Worm (Caenorhabditis elegans) whole organism, mixed stage, embryonic: ENCODE data around the gene irld-6.
A peak's percentile ranks its signal among the peaks of the same experiment; 100 is the strongest.

Source experiments
- M03D4.4 ChIP-seq: sonication (generic microtip); optimal IDR thresholded peaks from 2 replicates; lab custom pipeline; 2017; ENCODE audit warnings: mild to moderate bottlenecking, missing genetic modification characterization, missing compliant biosample characterization
- bed-3 ChIP-seq: fragments of 200-800 bp; sonication (Bioruptor generic); optimal IDR thresholded peaks from 3 replicates; lab custom pipeline; 2018; ENCODE audit warnings: mild to moderate bottlenecking, missing genetic modification characterization, moderate library complexity, missing compliant biosample characterization
- blmp-1 ChIP-seq: fragments of 150-350 bp; optimal IDR thresholded peaks from 2 replicates; lab custom pipeline; 2014; ENCODE audit warnings: missing biosample characterization, missing genetic modification characterization
- ceh-39 ChIP-seq: fragments of 150-350 bp; optimal IDR thresholded peaks from 2 replicates; lab custom pipeline; 2014; ENCODE audit warnings: missing biosample characterization, missing genetic modification characterization
- ceh-43 ChIP-seq: fragments of 200-800 bp; sonication (Bioruptor generic); optimal IDR thresholded peaks from 2 replicates; lab custom pipeline; 2018; ENCODE audit warnings: mild to moderate bottlenecking, missing genetic modification characterization, moderate library complexity, missing compliant biosample characterization
- ceh-83 ChIP-seq: fragments of 200-800 bp; sonication (Bioruptor generic); optimal IDR thresholded peaks from 2 replicates; lab custom pipeline; 2018; ENCODE audit warnings: mild to moderate bottlenecking, missing genetic modification characterization, missing compliant biosample characterization
- ces-1 ChIP-seq: fragments of 150-350 bp; optimal IDR thresholded peaks from 2 replicates; lab custom pipeline; 2014; ENCODE audit warnings: missing biosample characterization, missing genetic modification reagents, missing genetic modification characterization
- cnd-1 ChIP-seq: fragments of 200-800 bp; sonication (Bioruptor generic); optimal IDR thresholded peaks from 2 replicates; lab custom pipeline; 2018; ENCODE audit warnings: mild to moderate bottlenecking, missing genetic modification characterization, missing compliant biosample characterization
- drap-1 ChIP-seq: fragments of 200-800 bp; sonication (Bioruptor generic); optimal IDR thresholded peaks from 3 replicates; lab custom pipeline; 2018; ENCODE audit warnings: mild to moderate bottlenecking, missing genetic modification characterization, missing compliant biosample characterization
- flh-1 ChIP-seq: fragments of 200-800 bp; sonication (Bioruptor generic); optimal IDR thresholded peaks from 2 replicates; lab custom pipeline; 2018; ENCODE audit warnings: mild to moderate bottlenecking, missing genetic modification characterization, moderate library complexity, missing compliant biosample characterization
- ham-2 ChIP-seq: fragments of 200-800 bp; sonication (Bioruptor generic); optimal IDR thresholded peaks from 2 replicates; lab custom pipeline; 2018; ENCODE audit warnings: mild to moderate bottlenecking, missing genetic modification characterization, missing compliant biosample characterization
- hlh-1 ChIP-seq: fragments of 150-350 bp; optimal IDR thresholded peaks from 2 replicates; lab custom pipeline; 2014; ENCODE audit warnings: missing biosample characterization, missing genetic modification reagents, missing genetic modification characterization
- lin-13 ChIP-seq: fragments of 150-350 bp; optimal IDR thresholded peaks from 2 replicates; lab custom pipeline; 2014; ENCODE audit warnings: missing biosample characterization, missing genetic modification characterization
- lin-32 ChIP-seq: fragments of 200-800 bp; sonication (Bioruptor generic); optimal IDR thresholded peaks from 2 replicates; lab custom pipeline; 2018; ENCODE audit warnings: mild to moderate bottlenecking, missing genetic modification characterization, missing compliant biosample characterization
- mep-1 ChIP-seq: fragments of 150-350 bp; optimal IDR thresholded peaks from 2 replicates; lab custom pipeline; 2017; ENCODE audit warnings: missing biosample characterization, missing genetic modification reagents, missing genetic modification characterization, inconsistent platforms
- mls-2 ChIP-seq: sonication (generic microtip); optimal IDR thresholded peaks from 2 replicates; lab custom pipeline; 2016; ENCODE audit warnings: mild to moderate bottlenecking, missing genetic modification characterization, moderate library complexity, missing compliant biosample characterization
- nhr-12 ChIP-seq: fragments of 150-350 bp; optimal IDR thresholded peaks from 2 replicates; lab custom pipeline; 2014; ENCODE audit warnings: missing biosample characterization, missing genetic modification characterization
- nhr-237 ChIP-seq: fragments of 150-350 bp; optimal IDR thresholded peaks from 2 replicates; lab custom pipeline; 2014; ENCODE audit warnings: missing biosample characterization, missing genetic modification characterization
- nhr-76 ChIP-seq: sonication (generic microtip); optimal IDR thresholded peaks from 2 replicates; lab custom pipeline; 2017; ENCODE audit warnings: missing biosample characterization, missing genetic modification characterization
- pha-4 ChIP-seq: fragments of 150-350 bp; optimal IDR thresholded peaks from 2 replicates; lab custom pipeline; 2018; ENCODE audit warnings: missing biosample characterization, missing genetic modification reagents, missing genetic modification characterization
- sem-2 ChIP-seq: fragments of 200-800 bp; sonication (Bioruptor generic); optimal IDR thresholded peaks from 2 replicates; lab custom pipeline; 2018; ENCODE audit warnings: mild to moderate bottlenecking, missing genetic modification characterization, missing compliant biosample characterization
- snpc-4 ChIP-seq: fragments of 150-350 bp; optimal IDR thresholded peaks from 2 replicates; lab custom pipeline; 2014; ENCODE audit warnings: missing biosample characterization, missing genetic modification characterization
- sptf-1 ChIP-seq: sonication (generic microtip); optimal IDR thresholded peaks from 2 replicates; lab custom pipeline; 2017; ENCODE audit warnings: mild to moderate bottlenecking, missing genetic modification characterization, moderate library complexity, missing compliant biosample characterization
- unc-120 ChIP-seq: sonication (generic microtip); optimal IDR thresholded peaks from 2 replicates; lab custom pipeline; 2017; ENCODE audit warnings: missing genetic modification characterization, missing compliant biosample characterization; ENCODE audit not compliant: poor library complexity, severe bottlenecking
- unc-39 ChIP-seq: fragments of 150-350 bp; optimal IDR thresholded peaks from 2 replicates; lab custom pipeline; 2014; ENCODE audit warnings: missing biosample characterization, missing genetic modification characterization
- unc-62 ChIP-seq: fragments of 150-350 bp; optimal IDR thresholded peaks from 2 replicates; lab custom pipeline; 2014; ENCODE audit warnings: missing biosample characterization, missing genetic modification reagents, missing genetic modification characterization
- ztf-11 ChIP-seq: fragments of 150-350 bp; optimal IDR thresholded peaks from 2 replicates; lab custom pipeline; 2014; ENCODE audit warnings: missing biosample characterization, missing genetic modification characterization

The irld-6 gene

ce11 chrV:10723583-10723982 is 33.0 kb downstream of the irld-6 start:
- no peak for TF ChIP-seq mep-1 (tag; lab: Kevin White, UChicago)
- no peak for TF ChIP-seq mls-2 (tag; lab: Kevin White, UChicago)
- TF ChIP-seq drap-1: no peak
- TF ChIP-seq ceh-43 (GFP tag; lab: Kevin White, UChicago): no peak
- no peak for TF ChIP-seq unc-120 (tag; lab: Kevin White, UChicago)
- TF ChIP-seq ces-1: no peak
- no peak for TF ChIP-seq nhr-76
- no peak for TF ChIP-seq nhr-237 (tag; lab: Kevin White, UChicago)
- TF ChIP-seq unc-39 (tag; lab: Kevin White, UChicago): no peak
- TF ChIP-seq nhr-12 (tag; lab: Kevin White, UChicago): no peak
- TF ChIP-seq snpc-4 (tag; lab: Kevin White, UChicago): no peak
- TF ChIP-seq, all 35 proteins: peak for 0

DNA sequence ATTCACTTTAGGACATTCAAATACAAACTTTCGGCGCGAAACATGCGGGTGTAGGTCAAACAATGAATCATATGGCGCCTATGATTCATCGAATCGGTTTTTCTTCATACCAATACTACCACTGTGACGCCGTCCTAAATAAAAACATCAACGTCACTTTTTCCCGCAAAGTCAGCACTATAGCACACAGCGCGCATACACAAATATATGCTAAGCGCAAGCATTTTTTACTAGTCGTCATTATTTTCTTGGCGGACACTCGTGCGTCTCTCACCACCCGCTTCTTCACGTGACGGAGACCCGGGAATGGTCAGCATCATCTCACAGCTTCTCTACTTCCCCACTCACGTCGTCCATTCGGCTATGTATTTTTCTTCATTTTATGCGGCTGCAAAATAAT is 33.4 kb downstream of the irld-6 start:
- TF ChIP-seq lin-32 (no peak), mep-1 (tag; lab: Kevin White, UChicago) (no peak), nhr-76 (no peak), unc-39 (tag; lab: Kevin White, UChicago) (no peak), bed-3 (no peak), ces-1 (no peak), nhr-12 (tag; lab: Kevin White, UChicago) (no peak), ztf-11 (tag; lab: Kevin White, UChicago) (no peak), unc-62 (GFP tag; lab: Kevin White, UChicago) (no peak), flh-1 (GFP tag; lab: Kevin White, UChicago) (no peak), ceh-43 (GFP tag; lab: Kevin White, UChicago) (no peak), ham-2 (no peak), ceh-39 (no peak), M03D4.4 (tag; lab: Kevin White, UChicago) (no peak)

- no peak for TF ChIP-seq nhr-237 (tag; lab: Kevin White, UChicago)
- no peak for TF ChIP-seq pha-4 (tag; lab: Kevin White, UChicago)
- TF ChIP-seq flh-1 (GFP tag; lab: Kevin White, UChicago): no peak
- TF ChIP-seq M03D4.4 (tag; lab: Kevin White, UChicago): no peak
- TF ChIP-seq snpc-4 (tag; lab: Kevin White, UChicago): no peak
- no peak for TF ChIP-seq ceh-39
- TF ChIP-seq ceh-43 (GFP tag; lab: Kevin White, UChicago): no peak
- TF ChIP-seq bed-3: no peak
- TF ChIP-seq drap-1: no peak
Observed at ce11 chrV:10722595-10722994, 34.0 kb downstream of the irld-6 start.

ce11 chrV:10721912-10722426 is 34.6 kb downstream of the irld-6 start:
- TF ChIP-seq nhr-237 (tag; lab: Kevin White, UChicago) (no peak), nhr-12 (tag; lab: Kevin White, UChicago) (no peak), unc-62 (GFP tag; lab: Kevin White, UChicago) (peak; percentile 8), mep-1 (tag; lab: Kevin White, UChicago) (peak; percentile 2), ceh-43 (GFP tag; lab: Kevin White, UChicago) (no peak), hlh-1 (tag; lab: Kevin White, UChicago) (peak; percentile 66), mls-2 (tag; lab: Kevin White, UChicago) (no peak), sptf-1 (no peak), snpc-4 (tag; lab: Kevin White, UChicago) (no peak), blmp-1 (tag; lab: Kevin White, UChicago) (peak; percentile 84)

DNA sequence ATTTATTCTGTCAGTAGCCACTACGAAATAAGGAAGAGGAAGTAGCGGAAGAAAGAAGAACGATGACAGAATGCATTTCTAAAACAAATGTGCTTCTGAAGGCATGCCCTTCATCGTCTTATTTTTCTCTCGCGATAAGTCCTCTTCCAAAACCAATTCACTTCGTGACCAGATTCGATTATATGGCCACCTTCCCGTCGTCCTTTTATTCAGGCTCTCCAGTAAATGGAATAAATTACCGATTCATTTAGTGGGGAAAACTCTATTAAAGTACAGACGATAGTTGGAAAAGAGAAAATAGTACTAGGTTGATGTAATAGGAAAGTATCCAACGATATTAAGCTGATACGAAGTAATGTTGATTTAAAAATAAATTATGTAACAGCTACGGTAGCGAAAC is 35.3 kb downstream of the irld-6 start:
- TF ChIP-seq ces-1: peak; percentile 100
- TF ChIP-seq sptf-1: no peak

ce11 chrV:10720876-10721275 is 35.7 kb downstream of the irld-6 start:
- TF ChIP-seq blmp-1 (tag; lab: Kevin White, UChicago) (no peak), flh-1 (GFP tag; lab: Kevin White, UChicago) (no peak), nhr-237 (tag; lab: Kevin White, UChicago) (no peak), lin-13 (no peak), mep-1 (tag; lab: Kevin White, UChicago) (no peak), ceh-83 (no peak), sem-2 (GFP tag; lab: Kevin White, UChicago) (no peak), nhr-12 (tag; lab: Kevin White, UChicago) (no peak), unc-39 (tag; lab: Kevin White, UChicago) (no peak), cnd-1 (tag; lab: Kevin White, UChicago) (no peak)
- TF ChIP-seq, all 35 proteins: peak for 0
